Fruit fly (Drosophila melanogaster) S2 (cell line): ENCODE data around the gene Cpr76Ba.

Experiments used
- CG8478 ChIP-seq: fragments of >200 bp; optimal IDR thresholded peaks from 2 replicates; lab custom pipeline; 2018
- CTCF ChIP-seq, 2 experiments: fragments of >200 bp; optimal IDR thresholded peaks; 2 replicates each; lab custom pipeline; 2018

DNA sequence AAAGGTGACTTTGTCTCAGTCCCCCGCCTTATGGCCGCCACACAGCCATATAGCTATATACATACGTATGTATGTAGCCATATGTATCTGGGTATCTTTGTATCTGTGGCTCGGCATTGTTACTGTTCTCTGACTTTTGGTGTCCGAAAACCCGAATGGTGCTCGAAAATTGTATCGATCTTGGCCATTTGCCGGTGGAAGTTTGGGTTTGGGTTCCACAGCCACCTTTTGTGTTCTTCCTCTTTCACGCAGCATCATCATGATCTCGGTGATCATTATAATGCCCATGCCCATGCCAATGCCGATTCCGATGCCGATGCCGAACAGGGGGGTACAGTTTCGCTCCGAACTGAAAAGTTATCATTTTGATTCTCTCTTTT, 39.9 kb upstream of the Cpr76Ba start:
- TF ChIP-seq CG8478 (lab: Kevin White, UChicago) (no peak), CTCF (optimal IDR thresholded peaks at IDR 0.05; lab: Kevin White, UChicago) (no peak)
